Fruit fly (Drosophila melanogaster): ENCODE results near the gene CREG.
A peak's percentile ranks its signal among the peaks of the same experiment; 100 is the strongest.

The CREG gene

DNA sequence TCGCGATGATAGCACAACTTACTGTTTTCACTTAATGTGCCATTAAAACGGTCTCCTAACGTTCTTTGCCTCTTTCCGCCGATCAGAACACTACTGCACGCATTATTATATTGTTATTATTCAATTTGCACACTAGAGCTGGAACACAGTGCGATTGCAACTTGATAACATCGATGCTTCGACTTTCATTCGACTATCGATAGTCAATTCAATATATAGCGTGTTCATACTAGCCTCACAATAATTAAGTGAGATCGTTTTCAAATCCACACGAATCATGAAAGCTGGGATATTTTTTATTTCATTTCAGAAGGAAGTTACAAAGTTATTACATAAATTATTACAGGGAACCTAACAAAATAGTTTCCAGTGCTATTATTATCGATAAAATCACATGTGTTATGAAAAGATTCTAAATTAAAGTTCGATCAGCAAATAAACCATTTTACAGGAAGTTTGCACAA, 6.9 kb upstream of the CREG start (continued):
- TF ChIP-seq CG17802 (tag; optimal IDR thresholded peaks at IDR 0.05) (peak; percentile 66), Six4 (GFP tag; optimal IDR thresholded peaks at IDR 0.05) (no peak), slbo (GFP tag; IDR thresholded peaks at IDR 0.05) (peak; percentile 67), lov (optimal IDR thresholded peaks at IDR 0.05) (no peak), lov (GFP tag; IDR thresholded peaks at IDR 0.05) (no peak), CG12219 (GFP tag; optimal IDR thresholded peaks at IDR 0.05) (no peak), aop (GFP tag; IDR thresholded peaks at IDR 0.05) (no peak), Gug (GFP tag; IDR thresholded peaks at IDR 0.05) (no peak; the same call in 3 of the 4 replicates), dati (GFP tag; IDR thresholded peaks at IDR 0.05) (no peak), Hmx (GFP tag; optimal IDR thresholded peaks at IDR 0.05) (peak; percentile 8), Aef1 (GFP tag; IDR thresholded peaks at IDR 0.05) (0 out of 3 replicates have a peak, but pooled peaks have one; percentile 27), NC2β (GFP tag; optimal IDR thresholded peaks at IDR 0.05) (peak; percentile 26), psq (GFP tag; optimal IDR thresholded peaks at IDR 0.05) (no peak), CG10209 (GFP tag; optimal IDR thresholded peaks at IDR 0.05) (peak; percentile 43), CG18262 (tag; optimal IDR thresholded peaks at IDR 0.05) (peak; percentile 28), CG9817 (tag; optimal IDR thresholded peaks at IDR 0.05) (peak; percentile 54), al (GFP tag; IDR thresholded peaks at IDR 0.05) (peak; percentile 62; the same call in 1 of the 2 replicates), jing (GFP tag; optimal IDR thresholded peaks at IDR 0.05) (no peak), HLHmδ (GFP tag; optimal IDR thresholded peaks at IDR 0.05) (no peak), Atf3 (GFP tag; optimal IDR thresholded peaks at IDR 0.05) (no peak), Med (GFP tag) (peak; percentile 83), CG6175 (GFP tag; IDR thresholded peaks at IDR 0.05) (no peak), CG7271 (tag; optimal IDR thresholded peaks at IDR 0.05) (no peak), vfl (GFP tag; optimal IDR thresholded peaks at IDR 0.05) (peak; percentile 54), Scr (GFP tag; IDR thresholded peaks at IDR 0.05; ENCODE audit: partially characterized antibody) (peak; percentile 84), GATAe (GFP tag; conservative IDR thresholded peaks at IDR 0.05) (peak; percentile 14; the same call in 1 of the 2 replicates), tio (GFP tag; optimal IDR thresholded peaks at IDR 0.05) (peak; percentile 27), Ets65A (GFP tag) (no peak), CG6654 (GFP tag; optimal IDR thresholded peaks at IDR 0.05) (no peak), CG43689 (GFP tag; IDR thresholded peaks at IDR 0.05) (no peak), crc (GFP tag; optimal IDR thresholded peaks at IDR 0.05) (peak; percentile 16), CG3163 (GFP tag; optimal IDR thresholded peaks at IDR 0.05) (peak; percentile 36), ro (GFP tag; IDR thresholded peaks at IDR 0.05) (no peak), CG31224 (GFP tag; IDR thresholded peaks at IDR 0.05) (no peak), B-H1 (GFP tag; IDR thresholded peaks at IDR 0.05) (peak; percentile 44), CTCF (GFP tag; optimal IDR thresholded peaks at IDR 0.05) (no peak), gcm2 (GFP tag; optimal IDR thresholded peaks at IDR 0.05) (no peak), CG10147 (GFP tag; optimal IDR thresholded peaks at IDR 0.05) (no peak), D (optimal IDR thresholded peaks at IDR 0.05) (no peak), D (GFP tag; optimal IDR thresholded peaks at IDR 0.05) (no peak), Ets97D (GFP tag; optimal IDR thresholded peaks at IDR 0.05) (peak; percentile 45), hth (optimal IDR thresholded peaks at IDR 0.05) (no peak), Nf-YA (GFP tag; IDR thresholded peaks at IDR 0.05) (0 out of 2 replicates have a peak, but pooled peaks have one; percentile 28), Gsc (GFP tag; IDR thresholded peaks at IDR 0.05) (no peak), ac (GFP tag; optimal IDR thresholded peaks at IDR 0.05) (no peak), pfk (GFP tag; optimal IDR thresholded peaks at IDR 0.05) (no peak), chm (GFP tag; IDR thresholded peaks at IDR 0.05) (no peak), tap (tag; optimal IDR thresholded peaks at IDR 0.05) (no peak), CG12071 (GFP tag; optimal IDR thresholded peaks at IDR 0.05) (no peak), CG17829 (tag; optimal IDR thresholded peaks at IDR 0.05) (peak; percentile 48), CG34422 (GFP tag; IDR thresholded peaks at IDR 0.05) (0 out of 3 replicates have a peak, but pooled peaks have one; percentile 32), BEAF-32 (GFP tag; optimal IDR thresholded peaks at IDR 0.05) (peak; percentile 90), ind (GFP tag; optimal IDR thresholded peaks at IDR 0.05) (peak; percentile 33), sens (GFP tag) (peak; percentile 89)
